Fruit fly (Drosophila melanogaster) whole organism, embryonic: ENCODE results near the gene nbs.

Experiments used
- Adf1 ChIP-seq: fragments of 200-800 bp; sonication (Bioruptor generic); IDR thresholded peaks from 2 replicates; pipeline ENCODE4 v1.3.6; 2022; ENCODE audit warnings: missing biosample characterization, missing genetic modification characterization
- Awh ChIP-seq: fragments of 200-800 bp; sonication (Bioruptor generic); IDR thresholded peaks from 2 replicates; pipeline ENCODE4, ENCODE4 v1.3.6; 2022; ENCODE audit warnings: missing biosample characterization, missing genetic modification characterization
- CG10147 ChIP-seq: fragments of 200-800 bp; sonication (Bioruptor generic); optimal IDR thresholded peaks from 2 replicates; lab custom pipeline; 2019; ENCODE audit warnings: missing biosample characterization, mild to moderate bottlenecking, missing genetic modification characterization, moderate library complexity
- CG10209 ChIP-seq: fragments of 200-800 bp; sonication (Bioruptor generic); optimal IDR thresholded peaks from 3 replicates; lab custom pipeline; 2017; ENCODE audit warnings: missing biosample characterization, mild to moderate bottlenecking, missing genetic modification characterization, missing genetic modification reagents
- CG10321 ChIP-seq: fragments of 200-800 bp; sonication (Bioruptor generic); IDR thresholded peaks from 2 replicates; pipeline ENCODE4 v1.3.6; 2022; ENCODE audit warnings: missing biosample characterization, missing genetic modification characterization
- CG11085 ChIP-seq: fragments of 200-800 bp; sonication (Bioruptor generic); IDR thresholded peaks from 2 replicates; pipeline ENCODE4 v1.3.6; 2022; ENCODE audit warnings: missing biosample characterization, missing genetic modification characterization
- CG11398 ChIP-seq: fragments of 200-800 bp; sonication (Bioruptor generic); optimal IDR thresholded peaks from 2 replicates; lab custom pipeline; 2016; ENCODE audit warnings: missing biosample characterization, missing genetic modification characterization
- CG14441 ChIP-seq: fragments of 200-800 bp; sonication (Bioruptor generic); IDR thresholded peaks from 2 replicates; pipeline ENCODE4 v1.3.6; 2022; ENCODE audit warnings: missing biosample characterization, missing genetic modification characterization
- CG15011 ChIP-seq: fragments of 200-800 bp; sonication (Bioruptor generic); optimal IDR thresholded peaks from 3 replicates; lab custom pipeline; 2018; ENCODE audit warnings: missing biosample characterization, mild to moderate bottlenecking, missing genetic modification characterization
- CG15514 ChIP-seq: fragments of 200-800 bp; sonication (Bioruptor generic); optimal IDR thresholded peaks from 3 replicates; lab custom pipeline; 2017; ENCODE audit warnings: missing biosample characterization, missing genetic modification characterization, mild to moderate bottlenecking, moderate library complexity, missing genetic modification reagents
- CG1792 ChIP-seq: fragments of 200-800 bp; sonication (Bioruptor generic); optimal IDR thresholded peaks from 2 replicates; lab custom pipeline; 2016; ENCODE audit warnings: missing biosample characterization, missing genetic modification characterization
- CG1832 ChIP-seq: fragments of 200-800 bp; sonication (Bioruptor generic); optimal IDR thresholded peaks from 2 replicates; lab custom pipeline; 2017; ENCODE audit warnings: missing biosample characterization, mild to moderate bottlenecking, missing genetic modification characterization, inconsistent platforms
- CG2120 ChIP-seq: fragments of 200-800 bp; sonication (Bioruptor generic); optimal IDR thresholded peaks from 3 replicates; lab custom pipeline; 2016; ENCODE audit warnings: missing biosample characterization, missing genetic modification characterization
- CG2678 ChIP-seq: fragments of 200-800 bp; sonication (Bioruptor generic); optimal IDR thresholded peaks from 3 replicates; lab custom pipeline; 2019; ENCODE audit warnings: missing biosample characterization, mild to moderate bottlenecking, missing genetic modification characterization, moderate library complexity
- CG3163 ChIP-seq: fragments of 200-800 bp; sonication (Bioruptor generic); optimal IDR thresholded peaks from 3 replicates; lab custom pipeline; 2016; ENCODE audit warnings: missing biosample characterization, missing genetic modification characterization
- CG34224 ChIP-seq: fragments of 200-800 bp; sonication (Bioruptor generic); IDR thresholded peaks from 3 replicates; pipeline ENCODE4 v1.3.6; 2022; ENCODE audit warnings: missing biosample characterization, missing genetic modification characterization; ENCODE audit not compliant: partially characterized antibody
- CG4820 ChIP-seq: fragments of 200-800 bp; sonication (Bioruptor generic); optimal IDR thresholded peaks from 3 replicates; lab custom pipeline; 2016; ENCODE audit warnings: missing biosample characterization, missing genetic modification characterization
- CG5180 ChIP-seq: fragments of 200-800 bp; sonication (Bioruptor generic); optimal IDR thresholded peaks from 3 replicates; lab custom pipeline; 2017; ENCODE audit warnings: missing biosample characterization, missing genetic modification characterization, mild to moderate bottlenecking, moderate library complexity, missing genetic modification reagents
- CG6254 ChIP-seq: fragments of 200-800 bp; sonication (Bioruptor generic); optimal IDR thresholded peaks from 3 replicates; lab custom pipeline; 2017; ENCODE audit warnings: mild to moderate bottlenecking, missing biosample characterization, missing genetic modification reagents, missing genetic modification characterization
- CG8281 ChIP-seq: fragments of 200-800 bp; sonication (Bioruptor generic); optimal IDR thresholded peaks from 2 replicates; lab custom pipeline; 2018; ENCODE audit warnings: missing biosample characterization, mild to moderate bottlenecking, missing genetic modification characterization, moderate library complexity
- CG8359 ChIP-seq: fragments of 200-800 bp; sonication (Bioruptor generic); optimal IDR thresholded peaks from 2 replicates; lab custom pipeline; 2017; ENCODE audit warnings: missing biosample characterization, mild to moderate bottlenecking, missing genetic modification characterization, borderline replicate concordance
- CG8388 ChIP-seq: fragments of 200-800 bp; sonication (Bioruptor generic); optimal IDR thresholded peaks from 2 replicates; lab custom pipeline; 2019; ENCODE audit warnings: missing biosample characterization, mild to moderate bottlenecking, missing genetic modification characterization, moderate library complexity
- CG8924 ChIP-seq: fragments of 200-800 bp; optimal IDR thresholded peaks from 3 replicates; lab custom pipeline; 2019; ENCODE audit warnings: missing biosample characterization, mild to moderate bottlenecking, missing genetic modification characterization, moderate library complexity
- CG9932 ChIP-seq: fragments of 200-800 bp; sonication (Bioruptor generic); IDR thresholded peaks from 2 replicates; pipeline ENCODE4 v1.3.6; 2022; ENCODE audit warnings: missing biosample characterization, missing genetic modification characterization
- Dfd ChIP-seq, 2 experiments: fragments of >200 bp; optimal IDR thresholded peaks; 2 replicates each; lab custom pipeline; 2017; ENCODE audit warnings: missing biosample characterization in 2 of 2, missing genetic modification characterization in 2 of 2
- Dref ChIP-seq: fragments of 200-800 bp; sonication (Bioruptor generic); IDR thresholded peaks from 2 replicates; pipeline ENCODE4 v1.3.6; 2022; ENCODE audit warnings: missing biosample characterization, missing genetic modification characterization
- HLHmδ ChIP-seq: fragments of 200-800 bp; sonication (Bioruptor generic); optimal IDR thresholded peaks from 2 replicates; lab custom pipeline; 2018; ENCODE audit warnings: missing biosample characterization, mild to moderate bottlenecking, missing genetic modification characterization, moderate library complexity
- HmgD ChIP-seq: fragments of 200-800 bp; sonication (Bioruptor generic); optimal IDR thresholded peaks from 3 replicates; lab custom pipeline; 2016; ENCODE audit warnings: missing biosample characterization, missing genetic modification characterization
- Hr39 ChIP-seq: fragments of >200 bp; optimal IDR thresholded peaks from 2 replicates; lab custom pipeline; 2017
- NC2α ChIP-seq: fragments of 200-800 bp; sonication (Bioruptor generic); optimal IDR thresholded peaks from 2 replicates; lab custom pipeline; 2016; ENCODE audit warnings: missing biosample characterization, missing genetic modification characterization
- NC2β ChIP-seq: fragments of 200-800 bp; sonication (Bioruptor generic); optimal IDR thresholded peaks from 2 replicates; lab custom pipeline; 2016; ENCODE audit warnings: missing biosample characterization, missing genetic modification characterization
- Nf-YA ChIP-seq: fragments of 200-800 bp; sonication (Bioruptor generic); IDR thresholded peaks from 2 replicates; pipeline ENCODE4 v1.3.6; 2022; ENCODE audit warnings: missing biosample characterization, missing genetic modification characterization
- Oaz ChIP-seq: fragments of 200-800 bp; sonication (Bioruptor generic); IDR thresholded peaks from 2 replicates; pipeline ENCODE4 v1.3.6; 2022; ENCODE audit warnings: missing biosample characterization, missing genetic modification characterization
- Sry-β ChIP-seq: fragments of 200-800 bp; sonication (Bioruptor generic); optimal IDR thresholded peaks from 2 replicates; lab custom pipeline; 2018; ENCODE audit warnings: missing biosample characterization, mild to moderate bottlenecking, missing genetic modification characterization, moderate library complexity
- bsh ChIP-seq, 2 experiments: fragments of 200-800 bp; sonication (Bioruptor generic); optimal IDR thresholded peaks; 2 replicates each; lab custom pipeline; 2017 to 2018; ENCODE audit warnings: mild to moderate bottlenecking in 2 of 2, missing biosample characterization in 2 of 2, missing genetic modification characterization in 2 of 2, moderate library complexity in 1 of 2
- crp ChIP-seq, 2 experiments: fragments of 200-800 bp; sonication (Bioruptor generic); optimal IDR thresholded peaks; 2 replicates in 1 of 2; 3 replicates in 1 of 2; lab custom pipeline; 2017; ENCODE audit warnings: missing biosample characterization in 2 of 2, missing genetic modification characterization in 2 of 2, mild to moderate bottlenecking in 1 of 2, moderate library complexity in 1 of 2
- dati ChIP-seq: fragments of 200-800 bp; sonication (Bioruptor generic); IDR thresholded peaks from 2 replicates; pipeline ENCODE4 v1.3.6; 2022; ENCODE audit warnings: missing biosample characterization, missing genetic modification characterization
- dimm ChIP-seq: fragments of 200-800 bp; sonication (Bioruptor generic); IDR thresholded peaks from 2 replicates; pipeline ENCODE4 v1.3.6; 2022; ENCODE audit warnings: missing biosample characterization, missing genetic modification characterization
- esg ChIP-seq: fragments of 200-800 bp; sonication (Bioruptor generic); conservative IDR thresholded peaks from 2 replicates; pipeline ENCODE4 v1.3.6; 2022; ENCODE audit warnings: missing biosample characterization, missing genetic modification characterization
- ftz-f1 ChIP-seq: fragments of 200-800 bp; sonication (Bioruptor generic); optimal IDR thresholded peaks from 2 replicates; lab custom pipeline; 2016; ENCODE audit warnings: missing biosample characterization, missing genetic modification characterization
- mam ChIP-seq: fragments of 200-800 bp; sonication (Bioruptor generic); optimal IDR thresholded peaks from 3 replicates; lab custom pipeline; 2016; ENCODE audit warnings: missing biosample characterization, missing genetic modification characterization
- otp ChIP-seq: fragments of 200-800 bp; sonication (Bioruptor generic); IDR thresholded peaks from 3 replicates; pipeline ENCODE4, ENCODE4 v1.3.6; 2022; ENCODE audit warnings: missing biosample characterization, missing genetic modification characterization
- peb ChIP-seq: fragments of 200-800 bp; sonication (Bioruptor generic); IDR thresholded peaks from 2 replicates; pipeline ENCODE4 v1.3.6; 2022; ENCODE audit warnings: missing biosample characterization, missing genetic modification characterization
- pita ChIP-seq: fragments of 200-800 bp; sonication (Bioruptor generic); optimal IDR thresholded peaks from 2 replicates; lab custom pipeline; 2017; ENCODE audit warnings: missing biosample characterization, mild to moderate bottlenecking, missing genetic modification characterization
- sim ChIP-seq: fragments of 200-800 bp; sonication (Bioruptor generic); IDR thresholded peaks from 2 replicates; pipeline ENCODE4 v1.3.6; 2022; ENCODE audit warnings: missing biosample characterization, missing genetic modification characterization
- sob ChIP-seq: fragments of 200-800 bp; sonication (Bioruptor generic); IDR thresholded peaks from 2 replicates; pipeline ENCODE4 v1.3.6; 2022; ENCODE audit warnings: missing biosample characterization, missing genetic modification characterization
- sug ChIP-seq: fragments of 200-800 bp; optimal IDR thresholded peaks from 2 replicates; lab custom pipeline; 2019; ENCODE audit warnings: missing biosample characterization, mild to moderate bottlenecking, missing genetic modification characterization, moderate library complexity
- tap ChIP-seq: fragments of 200-800 bp; optimal IDR thresholded peaks from 3 replicates; lab custom pipeline; 2019; ENCODE audit warnings: missing biosample characterization, mild to moderate bottlenecking, missing genetic modification characterization, moderate library complexity

The nbs gene

DNA sequence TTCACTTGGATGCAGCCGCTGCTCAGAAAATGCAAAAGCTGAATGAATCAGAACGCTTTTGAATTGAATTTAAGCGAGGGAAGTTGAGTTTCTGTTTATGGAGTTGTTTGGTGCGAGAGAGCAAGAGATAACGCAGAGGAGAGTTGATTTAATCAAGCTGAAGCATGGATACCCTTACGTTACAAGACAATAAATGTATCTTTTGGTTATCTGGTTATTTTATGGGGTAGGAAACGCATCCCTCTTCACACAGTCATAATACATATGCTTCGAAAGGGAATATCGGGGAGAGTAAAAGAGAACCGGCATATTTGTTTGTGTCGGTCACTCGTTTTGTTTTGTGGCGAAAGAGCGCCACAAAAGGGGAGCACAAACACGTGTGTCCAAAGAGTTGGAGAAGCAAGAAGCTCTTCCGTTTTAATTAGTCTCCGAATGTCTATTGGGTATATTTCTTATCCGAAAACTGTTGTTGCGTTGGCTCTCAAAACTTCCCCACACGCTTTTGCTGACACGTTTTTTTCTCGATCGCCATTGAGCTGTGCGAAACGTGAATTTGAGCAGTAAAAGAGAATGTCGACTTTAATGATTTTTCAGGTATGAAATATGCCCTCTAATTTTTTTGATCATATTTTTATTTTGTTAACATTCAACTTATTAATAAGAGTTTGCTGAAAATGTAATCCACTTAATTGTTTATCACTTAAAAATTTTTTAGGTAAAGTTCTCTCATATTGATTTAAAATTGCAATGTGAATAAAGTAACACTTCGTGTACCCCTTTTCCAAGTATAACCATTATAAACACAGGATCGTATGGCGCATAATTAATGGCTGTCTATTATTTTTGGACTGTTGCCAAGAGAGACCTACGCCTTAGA, 26.1 kb downstream of the nbs start, which contains the start of gene Prps (continued):
- TF ChIP-seq CG10209 (GFP tag; lab: Kevin White, UChicago) = peak; percentile 8
- TF ChIP-seq pita = no peak
- peak; percentile 67; the same call in 1 of the 2 replicates for TF ChIP-seq sim
- peak; percentile 68 for TF ChIP-seq CG4820 (GFP tag; lab: Kevin White, UChicago)
- TF ChIP-seq mam (GFP tag; lab: Kevin White, UChicago) = peak; percentile 88
- peak; percentile 52; the same call in 1 of the 2 replicates for TF ChIP-seq Adf1
- TF ChIP-seq CG3163 = peak; percentile 97
- TF ChIP-seq CG2120 (GFP tag; lab: Kevin White, UChicago) = peak; percentile 81
- no peak for TF ChIP-seq ftz-f1 (GFP tag; lab: Kevin White, UChicago)
- peak in 1 of 2 experiments; percentile 7 for TF ChIP-seq crp (GFP tag; optimal IDR thresholded peaks at IDR 0.05; lab: Kevin White, UChicago)
- no peak for TF ChIP-seq Dfd (GFP tag; optimal IDR thresholded peaks at IDR 0.05; lab: Kevin White, UChicago)
- peak; percentile 72; the same call in 2 of the 3 replicates for TF ChIP-seq otp (GFP tag; lab: Robert Waterston, UW)
- peak; percentile 82 for TF ChIP-seq CG14441 (GFP tag; lab: Robert Waterston, UW)
- TF ChIP-seq CG10321 (GFP tag; lab: Robert Waterston, UW) = no peak
- TF ChIP-seq esg (GFP tag; lab: Robert Waterston, UW) = no peak
- TF ChIP-seq peb (GFP tag; lab: Robert Waterston, UW) = peak; percentile 66
- peak; percentile 68 for TF ChIP-seq sug (tag; lab: Kevin White, UChicago)
- no peak; the same call in 1 of the 2 replicates for TF ChIP-seq Nf-YA (GFP tag; lab: Robert Waterston, UW)
- TF ChIP-seq Oaz = no peak; the same call in 1 of the 2 replicates
- TF ChIP-seq CG8281 = peak; percentile 14
- 0 out of 2 replicates have a peak, but pooled peaks have one; percentile 39 for TF ChIP-seq dati (GFP tag; lab: Robert Waterston, UW)
- TF ChIP-seq tap (tag; lab: Kevin White, UChicago) = peak; percentile 76
- TF ChIP-seq CG15514 (GFP tag; lab: Kevin White, UChicago) = peak; percentile 74
- peak; percentile 31; the same call in 1 of the 3 replicates for TF ChIP-seq CG34224 (GFP tag; lab: Robert Waterston, UW)
- peak; percentile 52 for TF ChIP-seq CG1792
- TF ChIP-seq CG15011 (GFP tag; lab: Kevin White, UChicago) = peak; percentile 22
- peak; percentile 37 for TF ChIP-seq NC2α (GFP tag; lab: Kevin White, UChicago)
- TF ChIP-seq CG10147 = peak; percentile 30
- no peak for TF ChIP-seq Sry-β (GFP tag; lab: Kevin White, UChicago)
- peak; percentile 36; the same call in 1 of the 2 replicates for TF ChIP-seq dimm
- TF ChIP-seq bsh (GFP tag; optimal IDR thresholded peaks at IDR 0.05; lab: Kevin White, UChicago) = peak; percentile 60 to 72
- peak; percentile 62 for TF ChIP-seq CG6254 (GFP tag; lab: Kevin White, UChicago)
- TF ChIP-seq CG11085 (GFP tag; lab: Robert Waterston, UW) = peak; percentile 56; the same call in 1 of the 2 replicates
- TF ChIP-seq Dref (GFP tag; lab: Robert Waterston, UW) = peak; percentile 24; the same call in 1 of the 2 replicates
- TF ChIP-seq CG8924 (tag; lab: Kevin White, UChicago) = peak; percentile 56
- TF ChIP-seq sob (GFP tag; lab: Robert Waterston, UW) = peak; percentile 84
- no peak for TF ChIP-seq HmgD (GFP tag; lab: Kevin White, UChicago)
- no peak for TF ChIP-seq CG8359 (GFP tag; lab: Kevin White, UChicago)
- TF ChIP-seq CG11398 (GFP tag; lab: Kevin White, UChicago) = peak; percentile 16
- peak; percentile 73 for TF ChIP-seq CG8388
- TF ChIP-seq CG2678 = peak; percentile 76
- no peak for TF ChIP-seq HLHmδ (GFP tag; lab: Kevin White, UChicago)
- no peak for TF ChIP-seq CG1832 (GFP tag; lab: Kevin White, UChicago)
- peak; percentile 83 for TF ChIP-seq CG9932
- peak; percentile 82 for TF ChIP-seq Awh (GFP tag; lab: Robert Waterston, UW)
- peak; percentile 25 for TF ChIP-seq CG5180 (GFP tag; lab: Kevin White, UChicago)
- peak; percentile 74 for TF ChIP-seq NC2β (GFP tag; lab: Kevin White, UChicago)
- no peak for TF ChIP-seq Hr39
